Worm (Caenorhabditis elegans): ENCODE measurements around the gene str-94.
A peak's percentile ranks its signal among the peaks of the same experiment; 100 is the strongest.

The str-94 gene

DNA sequence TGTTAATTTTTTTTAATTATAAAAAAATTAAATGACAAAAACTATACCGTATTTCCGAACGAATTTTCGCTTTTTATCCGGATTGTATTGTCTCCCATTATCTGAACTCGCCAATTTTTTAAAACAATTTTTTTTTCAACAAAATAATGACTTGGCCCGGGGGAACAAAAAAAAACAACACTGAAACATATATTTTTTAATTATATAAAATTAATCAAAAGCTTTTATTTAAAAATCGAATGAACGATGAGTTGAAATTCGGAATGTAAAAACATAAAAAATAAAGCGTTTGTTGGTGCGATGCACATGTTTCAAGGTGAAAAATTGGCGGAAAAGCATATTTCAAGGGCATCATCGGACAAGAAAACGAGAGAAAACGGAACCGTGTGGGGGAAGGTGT, 35.6 kb downstream of the str-94 start, which contains the start of gene mdt-27:
Gene mdt-27, minus strand, starts transcription at position 101 of the 400 bp plus-strand sequence.
- TF ChIP-seq tbx-2 (tag; optimal IDR thresholded peaks at IDR 0.05) (no peak), unc-39 (tag; optimal IDR thresholded peaks at IDR 0.05) (no peak), nhr-77 (tag; optimal IDR thresholded peaks at IDR 0.05) (no peak)

DNA sequence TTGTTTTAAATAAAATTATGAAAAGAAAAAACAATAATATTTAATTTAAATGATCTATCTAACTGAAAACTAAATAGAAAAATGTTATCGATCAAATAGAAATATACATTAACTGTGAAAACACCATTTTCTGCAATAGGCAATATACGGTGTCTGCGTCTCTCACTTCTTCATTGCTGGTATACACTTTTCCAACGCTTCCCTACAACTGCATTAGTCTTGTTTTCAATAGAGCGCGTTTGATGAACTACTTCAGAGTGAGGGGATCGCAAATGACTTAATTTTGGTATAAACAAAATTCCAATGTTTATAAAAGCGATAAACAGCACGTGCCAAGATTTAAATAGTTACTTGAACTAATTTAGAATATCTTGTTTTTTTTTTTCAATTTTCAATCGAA, 36.6 kb downstream of the str-94 start:
- TF ChIP-seq unc-39 (tag; optimal IDR thresholded peaks at IDR 0.05) (no peak), zag-1 (tag; optimal IDR thresholded peaks at IDR 0.05) (no peak), nfya-1 (tag; optimal IDR thresholded peaks at IDR 0.05; ENCODE audit: insufficient read depth) (peak; percentile 81), nhr-237 (tag; optimal IDR thresholded peaks at IDR 0.05) (no peak), ceh-82 (tag; optimal IDR thresholded peaks at IDR 0.05) (no peak), nhr-23 (tag; optimal IDR thresholded peaks at IDR 0.05) (peak; percentile 54), tbx-2 (tag; optimal IDR thresholded peaks at IDR 0.05) (no peak), eor-1 (tag; optimal IDR thresholded peaks at IDR 0.05) (no peak), ztf-11 (tag; optimal IDR thresholded peaks at IDR 0.05) (no peak), ceh-9 (tag; optimal IDR thresholded peaks at IDR 0.05) (no peak), egl-5 (tag; optimal IDR thresholded peaks at IDR 0.05) (peak; percentile 92), elt-2 (tag; optimal IDR thresholded peaks at IDR 0.05) (peak; percentile 53), sea-2 (GFP tag; optimal IDR thresholded peaks at IDR 0.05) (no peak), nhr-43 (tag; optimal IDR thresholded peaks at IDR 0.05; ENCODE audit: poor library complexity, severe bottlenecking) (no peak), unc-62 (GFP tag; optimal IDR thresholded peaks at IDR 0.05) (no peak), fos-1 (tag; optimal IDR thresholded peaks at IDR 0.05) (no peak), nhr-25 (tag; optimal IDR thresholded peaks at IDR 0.05) (peak; percentile 80), hmg-11 (tag; optimal IDR thresholded peaks at IDR 0.05) (peak; percentile 54), lin-39 (tag; optimal IDR thresholded peaks at IDR 0.05) (peak; percentile 79), nhr-77 (tag; optimal IDR thresholded peaks at IDR 0.05) (no peak), daf-12 (tag; optimal IDR thresholded peaks at IDR 0.05) (no peak), fkh-2 (tag; optimal IDR thresholded peaks at IDR 0.05) (peak; percentile 17), ztf-4 (tag; optimal IDR thresholded peaks at IDR 0.05) (no peak), jun-1 (tag; optimal IDR thresholded peaks at IDR 0.05) (no peak), egl-27 (tag; optimal IDR thresholded peaks at IDR 0.05) (no peak), snpc-4 (tag; optimal IDR thresholded peaks at IDR 0.05) (peak; percentile 73), pha-4 (tag; optimal IDR thresholded peaks at IDR 0.05) (peak; percentile 91), skn-1 (tag; optimal IDR thresholded peaks at IDR 0.05) (no peak), nhr-11 (tag; optimal IDR thresholded peaks at IDR 0.05) (no peak), nhr-76 (tag; optimal IDR thresholded peaks at IDR 0.05) (no peak), lsy-12 (tag; optimal IDR thresholded peaks at IDR 0.05) (no peak), nhr-28 (tag; optimal IDR thresholded peaks at IDR 0.05) (no peak), ZK546.5 (tag; optimal IDR thresholded peaks at IDR 0.05) (no peak), fkh-10 (GFP tag; optimal IDR thresholded peaks at IDR 0.05) (no peak), pqm-1 (tag; optimal IDR thresholded peaks at IDR 0.05) (peak; percentile 33), lin-15B (tag; optimal IDR thresholded peaks at IDR 0.05) (peak; percentile 90), mdl-1 (tag; optimal IDR thresholded peaks at IDR 0.05) (no peak), aly-2 (tag; optimal IDR thresholded peaks at IDR 0.05) (no peak), elt-1 (tag; optimal IDR thresholded peaks at IDR 0.05) (no peak)

DNA sequence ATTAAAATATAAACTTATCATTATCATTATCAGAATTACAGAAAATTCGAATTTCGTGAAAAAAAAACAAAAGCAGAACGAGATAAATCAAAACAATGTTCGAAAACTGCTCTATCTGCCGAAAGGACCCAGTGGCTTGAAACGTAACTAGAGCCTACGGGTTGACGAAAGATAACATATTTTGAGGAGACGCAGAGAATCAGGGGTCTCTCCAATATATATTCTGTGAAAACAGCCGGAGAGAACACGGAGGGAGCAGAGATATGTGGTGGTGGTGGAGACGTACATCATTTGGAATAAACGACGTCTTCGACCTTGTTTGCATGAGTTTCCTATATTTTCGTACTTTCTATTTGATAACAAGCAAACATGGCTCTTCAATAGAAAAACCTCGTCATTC, 40.2 kb downstream of the str-94 start:
- TF ChIP-seq nfya-1 (tag; optimal IDR thresholded peaks at IDR 0.05; ENCODE audit: insufficient read depth) (peak; percentile 27), snpc-4 (tag; optimal IDR thresholded peaks at IDR 0.05) (no peak), hmg-11 (tag; optimal IDR thresholded peaks at IDR 0.05) (peak; percentile 47), fos-1 (tag; optimal IDR thresholded peaks at IDR 0.05) (no peak), elt-3 (tag; optimal IDR thresholded peaks at IDR 0.05) (no peak), elt-2 (tag; optimal IDR thresholded peaks at IDR 0.05) (no peak), nhr-67 (tag; optimal IDR thresholded peaks at IDR 0.05) (no peak)

Data from whole organism, L3 larva.